Fruit fly (Drosophila melanogaster): ENCODE measurements around the gene Spindly.

The Spindly gene

DNA sequence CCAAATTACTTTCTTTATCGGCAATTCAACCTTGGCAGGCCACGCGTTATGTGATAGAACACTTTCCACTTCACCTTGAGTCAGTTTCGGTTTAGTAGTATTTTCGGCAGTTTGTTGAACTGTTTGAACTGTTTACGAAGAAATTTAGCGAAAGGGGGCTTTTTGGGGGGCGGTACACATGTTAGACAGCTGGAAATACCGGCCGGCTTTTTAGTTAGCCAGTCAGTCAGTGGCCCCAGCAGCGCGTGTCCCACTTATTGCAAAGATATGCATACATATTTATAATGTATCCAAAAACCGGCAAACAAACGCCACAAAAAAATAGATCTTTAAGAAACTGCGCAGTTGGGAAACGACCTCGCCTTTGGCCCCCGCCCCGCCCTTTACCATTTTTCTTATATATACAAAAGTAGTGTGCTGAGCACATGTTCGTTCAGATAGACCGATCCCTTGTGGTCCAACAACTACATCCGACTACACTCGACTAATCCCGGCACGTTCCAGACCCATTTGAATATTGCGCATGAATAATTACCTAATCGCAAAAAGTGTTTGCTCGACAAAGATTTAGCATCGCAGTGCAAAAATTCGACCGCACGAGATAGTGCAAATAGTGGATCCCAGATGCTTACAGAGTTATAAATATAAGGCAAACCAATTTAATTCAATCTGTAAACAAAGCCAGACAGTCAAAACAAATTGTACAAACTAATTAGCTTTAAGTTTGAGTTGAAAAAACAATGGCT lies 50.2 kb downstream of the Spindly start (continued):
- TF ChIP-seq lbe (GFP tag; optimal IDR thresholded peaks at IDR 0.05) (peak; percentile 19), CG32767 (GFP tag; IDR thresholded peaks at IDR 0.05) (peak; percentile 67; the same call in 1 of the 2 replicates), CG34376 (GFP tag; optimal IDR thresholded peaks at IDR 0.05) (peak; percentile 11), Xbp1 (GFP tag; optimal IDR thresholded peaks at IDR 0.05) (no peak), stwl (tag; optimal IDR thresholded peaks at IDR 0.05) (no peak), Pdp1 (GFP tag; optimal IDR thresholded peaks at IDR 0.05) (peak in 1 of 2 experiments; percentile 26), CG13624 (GFP tag; optimal IDR thresholded peaks at IDR 0.05) (peak; percentile 95), Adf1 (GFP tag; IDR thresholded peaks at IDR 0.05) (peak; percentile 14; the same call in 1 of the 2 replicates), sens (GFP tag) (peak; percentile 67), CG7786 (GFP tag; optimal IDR thresholded peaks at IDR 0.05) (no peak), ems (GFP tag; optimal IDR thresholded peaks at IDR 0.05) (no peak), Vsx1 (GFP tag; optimal IDR thresholded peaks at IDR 0.05) (peak; percentile 2), Atf6 (GFP tag; IDR thresholded peaks at IDR 0.05) (peak; percentile 58), amos (GFP tag; IDR thresholded peaks at IDR 0.05; ENCODE audit: partially characterized antibody) (0 out of 2 replicates have a peak, but pooled peaks have one; percentile 20), zen (tag; optimal IDR thresholded peaks at IDR 0.05) (no peak), Hr78 (GFP tag; optimal IDR thresholded peaks at IDR 0.05) (no peak), CG2129 (GFP tag; IDR thresholded peaks at IDR 0.05; ENCODE audit: partially characterized antibody) (no peak), usp (GFP tag; optimal IDR thresholded peaks at IDR 0.05) (no peak), crol (GFP tag; IDR thresholded peaks at IDR 0.05) (peak; percentile 66; the same call in 1 of the 2 replicates), CG13894 (tag; optimal IDR thresholded peaks at IDR 0.05) (peak; percentile 65), Hmx (GFP tag; optimal IDR thresholded peaks at IDR 0.05) (no peak), CG3995 (GFP tag; optimal IDR thresholded peaks at IDR 0.05) (no peak)

DNA sequence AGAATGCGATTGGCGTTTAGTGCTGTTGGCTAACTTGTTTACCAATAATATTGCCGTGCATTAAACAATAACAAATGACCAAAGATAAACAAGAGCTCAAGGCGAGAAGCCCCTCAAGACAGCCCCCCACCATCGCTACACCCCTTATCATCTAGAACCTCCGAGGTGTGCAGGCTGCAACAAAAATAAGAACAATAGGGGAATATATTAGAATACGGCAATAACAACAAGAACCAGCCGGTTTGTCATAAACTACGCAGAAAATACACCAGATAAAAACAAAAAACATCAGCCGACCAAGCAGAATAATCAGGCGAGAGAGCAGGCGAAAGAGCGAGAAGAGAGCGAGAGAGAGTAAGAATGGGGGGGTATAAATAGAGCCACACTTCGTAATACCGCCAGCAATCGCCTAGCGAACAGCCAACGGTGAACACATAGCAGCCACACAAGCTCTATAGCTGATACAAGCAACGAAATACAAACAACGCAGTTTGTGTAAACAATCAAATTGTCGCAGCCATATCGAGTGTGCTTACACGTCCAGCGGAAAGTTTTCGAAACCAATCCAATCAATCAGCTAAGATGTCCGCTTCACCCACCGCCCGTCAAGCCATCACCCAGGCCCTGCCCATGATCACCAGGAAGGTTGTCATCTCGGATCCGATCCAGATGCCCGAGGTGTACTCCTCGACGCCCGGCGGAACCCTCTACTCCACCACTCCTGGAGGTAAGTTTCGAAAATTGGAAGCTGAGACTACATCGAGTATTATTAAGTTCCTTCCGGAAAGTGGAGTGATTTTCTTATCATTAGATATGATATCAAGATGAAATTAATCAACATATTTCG lies 51.9 kb downstream of the Spindly start, which contains the start of gene Thor:
Gene Thor (plus strand): TSS at position 401 of the 847 bp plus-strand sequence.
- TF ChIP-seq stwl (tag; optimal IDR thresholded peaks at IDR 0.05) (no peak), CG10147 (GFP tag; optimal IDR thresholded peaks at IDR 0.05) (peak; percentile 6), CG2875 (GFP tag; optimal IDR thresholded peaks at IDR 0.05) (peak; percentile 66), CG12071 (GFP tag; optimal IDR thresholded peaks at IDR 0.05) (peak; percentile 73), croc (GFP tag; conservative IDR thresholded peaks at IDR 0.05) (no peak), Hand (GFP tag; optimal IDR thresholded peaks at IDR 0.05) (peak; percentile 71), lilli (GFP tag; optimal IDR thresholded peaks at IDR 0.05) (peak; percentile 86), CG18764 (GFP tag; optimal IDR thresholded peaks at IDR 0.05) (peak; percentile 52), CG8359 (GFP tag; optimal IDR thresholded peaks at IDR 0.05; ENCODE audit: borderline replicate concordance) (peak; percentile 19), yki (optimal IDR thresholded peaks at IDR 0.05) (peak; percentile 89), gro (GFP tag; optimal IDR thresholded peaks at IDR 0.05) (peak; percentile 89), CG31224 (GFP tag; IDR thresholded peaks at IDR 0.05) (peak; percentile 55; the same call in 1 of the 2 replicates), CG8478 (optimal IDR thresholded peaks at IDR 0.05) (no peak), CG11504 (tag; optimal IDR thresholded peaks at IDR 0.05) (peak; percentile 42), Nf-YA (GFP tag; IDR thresholded peaks at IDR 0.05) (peak; percentile 53; the same call in 1 of the 2 replicates), br (optimal IDR thresholded peaks at IDR 0.05) (no peak), gce (GFP tag; IDR thresholded peaks at IDR 0.05) (peak; percentile 83), Drgx (GFP tag; IDR thresholded peaks at IDR 0.05) (peak; percentile 67), zen2 (GFP tag; IDR thresholded peaks at IDR 0.05; ENCODE audit: partially characterized antibody) (no peak; the same call in 2 of the 3 replicates), tio (GFP tag; optimal IDR thresholded peaks at IDR 0.05) (no peak), CG10209 (GFP tag; optimal IDR thresholded peaks at IDR 0.05) (peak; percentile 69), Atf3 (GFP tag; optimal IDR thresholded peaks at IDR 0.05) (peak; percentile 50), CG1529 (GFP tag; optimal IDR thresholded peaks at IDR 0.05) (peak; percentile 19), Xrp1 (GFP tag; IDR thresholded peaks at IDR 0.05) (peak; percentile 57), ash1 (GFP tag; optimal IDR thresholded peaks at IDR 0.05) (peak; percentile 77), scrt (GFP tag; optimal IDR thresholded peaks at IDR 0.05) (peak; percentile 48), Dek (tag; optimal IDR thresholded peaks at IDR 0.05) (peak; percentile 25)

Measured in whole organism, embryonic.